Worm (Caenorhabditis elegans) whole organism, young adult: ENCODE results near the gene tomm-40.

Source experiments
- B0261.1 ChIP-seq: sonication (generic microtip); optimal IDR thresholded peaks from 2 replicates; lab custom pipeline; 2016; ENCODE audit warnings: mild to moderate bottlenecking, missing genetic modification characterization, moderate library complexity, missing compliant biosample characterization
- D2030.7 ChIP-seq: fragments of 200-800 bp; sonication (Bioruptor generic); IDR thresholded peaks from 2 replicates; pipeline ENCODE4 v1.3.6; 2022; ENCODE audit warnings: missing genetic modification reagents, missing genetic modification characterization, missing compliant biosample characterization
- F33H1.4 ChIP-seq: fragments of 200-800 bp; sonication (Bioruptor generic); IDR thresholded peaks from 2 replicates; pipeline ENCODE4 v1.3.6; 2022; ENCODE audit warnings: missing genetic modification reagents, missing genetic modification characterization, missing compliant biosample characterization
- F49E8.2 ChIP-seq: sonication (generic microtip); optimal IDR thresholded peaks from 3 replicates; lab custom pipeline; 2017; ENCODE audit warnings: missing genetic modification characterization, mild to moderate bottlenecking, missing compliant biosample characterization, antibody characterized with exemption, moderate library complexity; ENCODE audit not compliant: insufficient read depth
- F55B11.4 ChIP-seq: sonication (generic microtip); optimal IDR thresholded peaks from 2 replicates; lab custom pipeline; 2016; ENCODE audit warnings: missing compliant biosample characterization, missing genetic modification characterization, borderline replicate concordance; ENCODE audit not compliant: insufficient read depth
- F57C9.4 ChIP-seq: sonication (generic microtip); optimal IDR thresholded peaks from 2 replicates; lab custom pipeline; 2017; ENCODE audit warnings: mild to moderate bottlenecking, missing genetic modification characterization, missing compliant biosample characterization
- T07F8.4 ChIP-seq: sonication (generic microtip); optimal IDR thresholded peaks from 2 replicates; lab custom pipeline; 2016; ENCODE audit warnings: mild to moderate bottlenecking, missing genetic modification characterization, moderate library complexity, missing compliant biosample characterization
- Y53G8AR.9 ChIP-seq: fragments of 200-800 bp; sonication (Bioruptor generic); conservative IDR thresholded peaks from 2 replicates; pipeline ENCODE4 v1.3.6; 2022; ENCODE audit warnings: missing genetic modification reagents, missing genetic modification characterization, missing compliant biosample characterization
- Y67H2A.10 ChIP-seq: fragments of 200-800 bp; sonication (Bioruptor generic); conservative IDR thresholded peaks from 2 replicates; pipeline ENCODE4 v1.3.6; 2022; ENCODE audit warnings: missing genetic modification reagents, missing genetic modification characterization, missing compliant biosample characterization
- Y79H2A.3 ChIP-seq: fragments of 200-800 bp; sonication (Bioruptor generic); conservative IDR thresholded peaks from 2 replicates; pipeline ENCODE4 v1.3.6; 2022; ENCODE audit warnings: missing genetic modification reagents, missing genetic modification characterization, missing compliant biosample characterization
- Y95B8A.8 ChIP-seq: fragments of 200-800 bp; sonication (Bioruptor generic); IDR thresholded peaks from 2 replicates; pipeline ENCODE4 v1.3.6; 2022; ENCODE audit warnings: missing genetic modification reagents, missing genetic modification characterization, missing compliant biosample characterization
- akir-1 ChIP-seq: fragments of 200-800 bp; sonication (Bioruptor generic); optimal IDR thresholded peaks from 2 replicates; lab custom pipeline; 2018; ENCODE audit warnings: mild to moderate bottlenecking, missing genetic modification characterization, moderate library complexity, missing compliant biosample characterization
- aptf-2 ChIP-seq: fragments of 200-800 bp; sonication (Bioruptor generic); conservative IDR thresholded peaks from 2 replicates; pipeline ENCODE4 v1.3.6; 2022; ENCODE audit warnings: missing genetic modification reagents, missing genetic modification characterization, missing compliant biosample characterization
- athp-1 ChIP-seq: sonication (generic microtip); optimal IDR thresholded peaks from 2 replicates; lab custom pipeline; 2017; ENCODE audit warnings: mild to moderate bottlenecking, missing genetic modification characterization, missing compliant biosample characterization
- attf-6 ChIP-seq: fragments of 200-800 bp; sonication (Bioruptor generic); IDR thresholded peaks from 2 replicates; pipeline ENCODE4 v1.3.6; 2022; ENCODE audit warnings: missing genetic modification reagents, missing genetic modification characterization, missing compliant biosample characterization
- bed-2 ChIP-seq: fragments of 200-800 bp; sonication (Bioruptor generic); IDR thresholded peaks from 2 replicates; pipeline ENCODE4 v1.3.6; 2022; ENCODE audit warnings: missing genetic modification reagents, missing genetic modification characterization, missing compliant biosample characterization
- cebp-2 ChIP-seq: fragments of 200-800 bp; sonication (Bioruptor generic); IDR thresholded peaks from 2 replicates; pipeline ENCODE4 v1.3.6; 2022; ENCODE audit warnings: missing genetic modification characterization, missing compliant biosample characterization
- ceh-58 ChIP-seq: fragments of 200-800 bp; sonication (Bioruptor generic); IDR thresholded peaks from 2 replicates; pipeline ENCODE4 v1.3.6; 2022; ENCODE audit warnings: missing genetic modification characterization, missing compliant biosample characterization
- ceh-91 ChIP-seq: fragments of 200-800 bp; sonication (Bioruptor generic); IDR thresholded peaks from 2 replicates; pipeline ENCODE4 v1.3.6; 2022; ENCODE audit warnings: missing genetic modification reagents, missing genetic modification characterization, missing compliant biosample characterization
- chd-7 ChIP-seq: sonication (generic microtip); optimal IDR thresholded peaks from 2 replicates; lab custom pipeline; 2016; ENCODE audit warnings: mild to moderate bottlenecking, missing genetic modification characterization, moderate library complexity, missing compliant biosample characterization
- dpff-1 ChIP-seq: sonication (generic microtip); optimal IDR thresholded peaks from 2 replicates; lab custom pipeline; 2017; ENCODE audit warnings: mild to moderate bottlenecking, missing genetic modification characterization, missing compliant biosample characterization
- dpl-1 ChIP-seq: fragments of 150-350 bp; optimal IDR thresholded peaks from 2 replicates; lab custom pipeline; 2014; ENCODE audit warnings: missing biosample characterization, missing genetic modification reagents, missing genetic modification characterization
- ekl-4 ChIP-seq: fragments of 200-800 bp; sonication (Bioruptor generic); IDR thresholded peaks from 2 replicates; pipeline ENCODE4 v1.3.6; 2022; ENCODE audit warnings: missing genetic modification reagents, missing genetic modification characterization, missing compliant biosample characterization
- fkh-3 ChIP-seq: sonication (generic microtip); optimal IDR thresholded peaks from 2 replicates; lab custom pipeline; 2016; ENCODE audit warnings: mild to moderate bottlenecking, missing genetic modification characterization, missing compliant biosample characterization
- hlh-12 ChIP-seq: sonication (generic microtip); optimal IDR thresholded peaks from 2 replicates; lab custom pipeline; 2016; ENCODE audit warnings: missing genetic modification characterization, missing compliant biosample characterization
- hlh-26 ChIP-seq: fragments of 200-800 bp; sonication (Bioruptor generic); conservative IDR thresholded peaks from 2 replicates; pipeline ENCODE4 v1.3.6; 2022; ENCODE audit warnings: missing genetic modification reagents, missing genetic modification characterization, missing compliant biosample characterization
- hrde-1 ChIP-seq: sonication (generic microtip); optimal IDR thresholded peaks from 2 replicates; lab custom pipeline; 2016; ENCODE audit warnings: missing genetic modification characterization, mild to moderate bottlenecking, missing compliant biosample characterization, moderate library complexity, missing genotype, missing genetic modification reagents, borderline replicate concordance
- let-607 ChIP-seq, 2 experiments: fragments of 200-800 bp in 1 of 2; sonication (Bioruptor generic) in 1 of 2; sonication (generic microtip) in 1 of 2; optimal IDR thresholded peaks; 2 replicates each; lab custom pipeline; 2016 to 2018; ENCODE audit warnings: mild to moderate bottlenecking in 2 of 2, missing compliant biosample characterization in 2 of 2, missing genetic modification characterization in 2 of 2, moderate library complexity in 2 of 2, missing genotype in 1 of 2
- lin-26 ChIP-seq: fragments of 200-800 bp; sonication (Bioruptor generic); IDR thresholded peaks from 2 replicates; pipeline ENCODE4 v1.3.6; 2022; ENCODE audit warnings: missing genetic modification reagents, missing genetic modification characterization, missing compliant biosample characterization
- lin-35 ChIP-seq, 3 experiments: fragments of 150-350 bp in 2 of 3; sonication (generic microtip) in 1 of 3; optimal IDR thresholded peaks; 2 replicates each; lab custom pipeline; 2014 to 2018; ENCODE audit warnings: missing biosample characterization in 3 of 3, missing genetic modification characterization in 3 of 3, missing genetic modification reagents in 3 of 3
- lin-40 ChIP-seq: sonication (generic microtip); optimal IDR thresholded peaks from 2 replicates; lab custom pipeline; 2016; ENCODE audit warnings: missing genetic modification characterization, mild to moderate bottlenecking, missing compliant biosample characterization, missing genotype, missing genetic modification reagents
- madf-3 ChIP-seq: fragments of 200-800 bp; sonication (Bioruptor generic); IDR thresholded peaks from 2 replicates; pipeline ENCODE4 v1.3.6; 2022; ENCODE audit warnings: missing genetic modification reagents, missing genetic modification characterization, missing compliant biosample characterization
- mes-4 ChIP-seq: sonication (generic microtip); optimal IDR thresholded peaks from 2 replicates; lab custom pipeline; 2016; ENCODE audit warnings: missing genotype, missing genetic modification characterization, missing compliant biosample characterization
- mxl-1 ChIP-seq: sonication (generic microtip); optimal IDR thresholded peaks from 2 replicates; lab custom pipeline; 2016; ENCODE audit warnings: missing genetic modification characterization, missing compliant biosample characterization
- nfya-1 ChIP-seq: sonication (generic microtip); optimal IDR thresholded peaks from 2 replicates; lab custom pipeline; 2017; ENCODE audit warnings: antibody characterized with exemption, missing compliant biosample characterization, missing genetic modification characterization, borderline replicate concordance; ENCODE audit not compliant: insufficient read depth
- nfya-2 ChIP-seq: fragments of 200-800 bp; sonication (Bioruptor generic); IDR thresholded peaks from 2 replicates; pipeline ENCODE4 v1.3.6; 2022; ENCODE audit warnings: missing genetic modification reagents, missing genetic modification characterization, missing compliant biosample characterization
- nhr-179 ChIP-seq: sonication (generic microtip); optimal IDR thresholded peaks from 2 replicates; lab custom pipeline; 2016; ENCODE audit warnings: mild to moderate bottlenecking, missing genetic modification characterization, missing compliant biosample characterization
- nhr-27 ChIP-seq: fragments of 200-800 bp; sonication (Bioruptor generic); optimal IDR thresholded peaks from 2 replicates; lab custom pipeline; 2018; ENCODE audit warnings: mild to moderate bottlenecking, missing genetic modification characterization, moderate library complexity, missing compliant biosample characterization
- nhr-80 ChIP-seq: sonication (generic microtip); optimal IDR thresholded peaks from 2 replicates; lab custom pipeline; 2016; ENCODE audit warnings: missing genetic modification characterization, missing compliant biosample characterization
- nhr-90 ChIP-seq: sonication (generic microtip); optimal IDR thresholded peaks from 2 replicates; lab custom pipeline; 2016; ENCODE audit warnings: missing genotype, mild to moderate bottlenecking, missing genetic modification characterization, missing compliant biosample characterization
- pha-4 ChIP-seq: fragments of 150-350 bp; sonication (generic microtip); optimal IDR thresholded peaks from 2 replicates; lab custom pipeline; 2014; ENCODE audit warnings: missing biosample characterization, missing genetic modification reagents, missing genetic modification characterization
- snpc-4 ChIP-seq, 5 experiments: fragments of 150-350 bp in 1 of 5; sonication (generic microtip) in 4 of 5; optimal IDR thresholded peaks; 2 replicates each; lab custom pipeline; 2014 to 2018; ENCODE audit warnings: missing genetic modification characterization in 5 of 5, missing biosample characterization in 3 of 5, antibody characterized with exemption in 2 of 5, mild to moderate bottlenecking in 2 of 5, missing compliant biosample characterization in 2 of 5, missing genotype in 2 of 5, moderate library complexity in 2 of 5, missing genetic modification reagents in 1 of 5
- tbp1 ChIP-seq: fragments of 200-800 bp; sonication (Bioruptor generic); optimal IDR thresholded peaks from 2 replicates; lab custom pipeline; 2018; ENCODE audit warnings: mild to moderate bottlenecking, missing genetic modification characterization, missing compliant biosample characterization
- ztf-22 ChIP-seq: fragments of 200-800 bp; sonication (Bioruptor generic); optimal IDR thresholded peaks from 2 replicates; lab custom pipeline; 2018; ENCODE audit warnings: mild to moderate bottlenecking, missing genetic modification characterization, moderate library complexity, missing compliant biosample characterization
- ztf-26 ChIP-seq: sonication (generic microtip); optimal IDR thresholded peaks from 2 replicates; lab custom pipeline; 2017; ENCODE audit warnings: missing genetic modification characterization, missing compliant biosample characterization
- ztf-6 ChIP-seq: fragments of 200-800 bp; sonication (Bioruptor generic); IDR thresholded peaks from 2 replicates; pipeline ENCODE4 v1.3.6; 2022; ENCODE audit warnings: missing genetic modification reagents, missing genetic modification characterization, missing compliant biosample characterization

Gene tomm-40

DNA sequence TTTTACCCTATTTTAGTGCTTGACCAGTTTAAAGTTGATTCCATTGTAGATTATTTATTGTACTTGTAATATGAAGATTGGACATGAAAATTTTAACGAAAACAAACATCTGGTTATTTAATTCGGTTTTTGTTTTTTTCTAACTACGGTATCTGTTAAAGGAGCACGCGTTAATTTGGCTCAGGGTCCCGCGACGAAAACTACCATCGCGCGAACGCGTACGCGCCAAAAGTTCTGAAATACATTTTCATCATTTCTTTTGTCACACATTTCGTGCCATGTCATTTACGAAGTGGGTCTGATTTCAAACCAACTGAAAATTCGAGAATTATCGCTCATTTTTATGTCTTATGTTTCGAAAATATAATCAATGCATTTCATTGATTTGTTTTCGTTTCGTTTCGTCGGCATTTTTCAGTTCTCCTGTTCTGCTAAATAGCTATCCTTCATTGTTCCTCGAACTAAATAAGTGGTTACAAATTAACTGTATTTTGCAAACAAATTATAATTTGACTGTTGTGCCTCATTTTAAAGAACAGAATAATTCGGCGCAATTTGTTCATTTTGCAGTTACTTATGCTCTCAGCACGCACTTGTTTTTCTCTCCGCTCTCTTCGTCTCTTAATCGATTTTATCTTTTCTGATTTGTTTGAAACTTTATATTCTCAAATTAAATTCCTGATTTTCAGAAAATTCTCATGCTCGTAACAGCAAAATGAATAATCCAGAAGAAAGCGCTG, 39.5 kb downstream of the tomm-40 start, which contains the start of gene T21B10.3:
Gene T21B10.3, plus strand, starts transcription at position 690 of the 740 bp plus-strand sequence.
- TF ChIP-seq pha-4 (tag; lab: Kevin White, UChicago) (no peak), nhr-27 (tag; lab: Kevin White, UChicago) (peak; percentile 28), let-607 (tag; optimal IDR thresholded peaks at IDR 0.05; lab: Kevin White, UChicago) (peak; percentile 25 to 35), lin-26 (peak; percentile 75), tbp1 (peak; percentile 72), lin-35 (GFP tag; optimal IDR thresholded peaks at IDR 0.05; lab: Kevin White, UChicago) (peak in 2 of 3 experiments; percentile 53 to 89), nhr-179 (tag; lab: Kevin White, UChicago) (no peak), T07F8.4 (tag; lab: Kevin White, UChicago) (no peak), Y79H2A.3 (peak; percentile 95), Y53G8AR.9 (peak; percentile 96), cebp-2 (GFP tag; lab: Robert Waterston, UW) (no peak), D2030.7 (GFP tag; lab: Robert Waterston, UW) (peak; percentile 97), ekl-4 (peak; percentile 86), lin-40 (tag; lab: Kevin White, UChicago) (peak; percentile 36), nhr-90 (tag; lab: Kevin White, UChicago) (no peak), Y67H2A.10 (GFP tag; lab: Robert Waterston, UW) (peak; percentile 62; the same call in 1 of the 2 replicates), B0261.1 (tag; lab: Kevin White, UChicago) (no peak), athp-1 (tag; lab: Kevin White, UChicago) (peak; percentile 90), bed-2 (GFP tag; lab: Robert Waterston, UW) (peak; percentile 24; the same call in 1 of the 2 replicates), snpc-4 (GFP tag; optimal IDR thresholded peaks at IDR 0.05; lab: Kevin White, UChicago) (peak; percentile 72), snpc-4 (tag; optimal IDR thresholded peaks at IDR 0.05; lab: Kevin White, UChicago) (peak; percentile 7 to 72 (median 65)), F55B11.4 (tag; lab: Kevin White, UChicago) (no peak), mes-4 (no peak), mxl-1 (no peak), aptf-2 (GFP tag; lab: Robert Waterston, UW) (peak; percentile 45; the same call in 1 of the 2 replicates), F49E8.2 (tag; lab: Kevin White, UChicago) (peak; percentile 94), ceh-91 (GFP tag; lab: Robert Waterston, UW) (peak; percentile 97), ztf-22 (GFP tag; lab: Kevin White, UChicago) (no peak), F57C9.4 (no peak), dpl-1 (GFP tag; lab: Kevin White, UChicago) (peak; percentile 95), F33H1.4 (peak; percentile 99), akir-1 (GFP tag; lab: Kevin White, UChicago) (no peak), hrde-1 (tag; lab: Kevin White, UChicago) (peak; percentile 79), fkh-3 (no peak), Y95B8A.8 (GFP tag; lab: Robert Waterston, UW) (peak; percentile 96), madf-3 (peak; percentile 93), chd-7 (tag; lab: Kevin White, UChicago) (no peak), ceh-58 (GFP tag; lab: Robert Waterston, UW) (0 out of 2 replicates have a peak, but pooled peaks have one; percentile 35), ztf-6 (GFP tag; lab: Robert Waterston, UW) (no peak), attf-6 (GFP tag; lab: Robert Waterston, UW) (peak; percentile 87), dpff-1 (peak; percentile 54), nhr-80 (tag; lab: Kevin White, UChicago) (peak; percentile 14), nfya-1 (no peak), ztf-26 (no peak), nfya-2 (GFP tag; lab: Robert Waterston, UW) (peak; percentile 88; the same call in 1 of the 2 replicates), hlh-26 (GFP tag; lab: Robert Waterston, UW) (no peak), hlh-12 (tag; lab: Kevin White, UChicago) (no peak)
